Worm (Caenorhabditis elegans): ENCODE data around the gene K04C1.5.

DNA sequence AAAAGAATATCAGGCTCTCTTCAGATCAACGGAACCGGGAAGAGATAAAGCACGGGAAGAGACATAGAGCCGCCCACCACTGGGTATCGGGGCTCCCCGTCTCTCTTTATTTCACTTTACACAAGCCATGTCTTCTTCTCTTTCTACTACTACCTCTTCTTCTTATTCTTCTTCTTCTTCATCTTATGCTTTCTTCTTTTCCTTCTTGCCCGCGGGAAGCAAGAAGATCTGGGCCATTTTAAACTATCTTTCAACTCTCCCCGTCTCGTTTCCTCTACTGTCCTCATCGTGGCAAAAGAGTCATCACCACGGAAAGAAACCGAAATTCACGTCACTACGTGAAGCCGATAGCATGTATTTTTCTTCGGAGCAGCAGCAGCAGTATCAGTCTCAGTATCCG lies 44.8 kb downstream of the K04C1.5 start:
- TF ChIP-seq zim-3 (tag; optimal IDR thresholded peaks at IDR 0.05), result no peak
- TF ChIP-seq nhr-120 (GFP tag; IDR thresholded peaks at IDR 0.05), result no peak
- TF ChIP-seq hrde-1 (tag; optimal IDR thresholded peaks at IDR 0.05; ENCODE audit: borderline replicate concordance), result no peak
- TF ChIP-seq madf-8 (GFP tag; conservative IDR thresholded peaks at IDR 0.05), result no peak
- no peak for TF ChIP-seq sdz-38 (tag; optimal IDR thresholded peaks at IDR 0.05)
- no peak for TF ChIP-seq hlh-12 (tag; optimal IDR thresholded peaks at IDR 0.05)
- no peak for TF ChIP-seq B0019.2 (GFP tag; conservative IDR thresholded peaks at IDR 0.05)
- no peak for TF ChIP-seq aptf-3 (GFP tag; IDR thresholded peaks at IDR 0.05)
- TF ChIP-seq madf-3 (GFP tag; IDR thresholded peaks at IDR 0.05), result no peak
- TF ChIP-seq unc-62 (GFP tag; optimal IDR thresholded peaks at IDR 0.05), result no peak
- TF ChIP-seq hlh-26 (GFP tag; conservative IDR thresholded peaks at IDR 0.05), result no peak
- TF ChIP-seq ceh-100 (GFP tag; IDR thresholded peaks at IDR 0.05), result no peak
- TF ChIP-seq let-607 (tag; optimal IDR thresholded peaks at IDR 0.05), result no peak
- TF ChIP-seq hsf-1 (GFP tag; IDR thresholded peaks at IDR 0.05), result no peak
